Worm (Caenorhabditis elegans) whole organism, midembryonic: Measurements from ENCODE around the gene grl-12.

Experiments
- T22C8.4 ChIP-seq: fragments of 200-800 bp; sonication (Bioruptor generic); IDR thresholded peaks from 2 replicates; pipeline ENCODE4 v1.3.6; 2022; ENCODE audit warnings: missing genetic modification characterization, missing compliant biosample characterization
- cog-1 ChIP-seq: sonication (generic microtip); optimal IDR thresholded peaks from 2 replicates; lab custom pipeline; 2016; ENCODE audit warnings: missing genetic modification characterization, missing compliant biosample characterization
- flt-1 ChIP-seq: fragments of 200-800 bp; sonication (Bioruptor generic); IDR thresholded peaks from 2 replicates; pipeline ENCODE4 v1.3.6; 2022; ENCODE audit warnings: missing genetic modification characterization, missing compliant biosample characterization
- klf-2 ChIP-seq: fragments of 200-800 bp; sonication (Bioruptor generic); conservative IDR thresholded peaks from 2 replicates; pipeline ENCODE4 v1.3.6; 2022; ENCODE audit warnings: missing genetic modification reagents, missing genetic modification characterization, missing compliant biosample characterization
- med-1 ChIP-seq: sonication (generic microtip); optimal IDR thresholded peaks from 2 replicates; lab custom pipeline; 2017; ENCODE audit warnings: missing genetic modification characterization, mild to moderate bottlenecking, missing compliant biosample characterization, antibody characterized with exemption, missing genetic modification reagents; ENCODE audit not compliant: insufficient read depth
- ref-1 ChIP-seq: fragments of 200-800 bp; sonication (Bioruptor generic); conservative IDR thresholded peaks from 2 replicates; pipeline ENCODE4 v1.3.6; 2022; ENCODE audit warnings: missing genetic modification reagents, missing genetic modification characterization, missing compliant biosample characterization
- tab-1 ChIP-seq: fragments of 200-800 bp; sonication (Bioruptor generic); IDR thresholded peaks from 2 replicates; pipeline ENCODE4 v1.3.6; 2022; ENCODE audit warnings: missing genetic modification characterization, missing compliant biosample characterization
- ztf-23 ChIP-seq: fragments of 200-800 bp; sonication (Bioruptor generic); IDR thresholded peaks from 2 replicates; pipeline ENCODE4 v1.3.6; 2022; ENCODE audit warnings: missing genetic modification reagents, missing genetic modification characterization, missing compliant biosample characterization
- ztf-29 ChIP-seq: fragments of 200-800 bp; sonication (Bioruptor generic); IDR thresholded peaks from 2 replicates; pipeline ENCODE4 v1.3.6; 2022; ENCODE audit warnings: missing genetic modification reagents, missing genetic modification characterization, missing compliant biosample characterization

grl-12 gene

DNA sequence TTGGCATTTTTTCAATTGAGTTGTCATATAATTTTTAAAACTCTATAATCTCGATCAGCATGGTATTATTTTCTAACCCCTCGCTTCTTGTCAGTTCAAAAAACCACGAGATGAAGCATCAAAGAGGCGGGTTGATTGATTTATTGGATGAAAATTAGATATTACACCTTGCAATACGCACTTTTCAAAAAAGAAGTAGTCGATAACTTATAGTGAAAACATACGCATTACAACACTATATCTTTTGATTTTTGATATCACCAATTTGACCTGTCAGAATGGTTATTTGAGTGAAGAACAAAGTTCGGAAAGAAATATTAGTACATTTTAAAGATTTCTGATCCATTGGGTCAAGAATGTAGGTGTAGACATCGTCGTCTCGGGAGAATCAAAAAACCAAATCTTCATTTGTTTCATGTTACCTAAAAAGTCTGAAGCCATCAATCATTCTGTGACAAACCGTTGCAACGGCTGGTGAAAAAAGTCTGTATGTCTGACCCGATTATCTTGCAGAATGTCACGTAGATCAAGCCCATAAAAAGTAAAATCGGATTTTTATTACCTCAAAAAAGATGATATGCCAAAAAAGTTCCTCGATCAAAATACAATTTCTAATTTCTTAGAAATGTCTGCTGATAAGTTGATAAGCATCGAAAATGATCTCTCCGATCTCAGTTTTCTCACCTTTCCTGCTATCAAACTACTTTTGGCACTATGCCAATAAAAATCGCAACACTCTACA lies 16.4 kb upstream of the grl-12 start:
- TF ChIP-seq tab-1 (GFP tag; lab: Robert Waterston, UW) (no peak), med-1 (GFP tag; lab: Kevin White, UChicago) (no peak), ref-1 (GFP tag; lab: Robert Waterston, UW) (no peak), ztf-29 (GFP tag; lab: Robert Waterston, UW) (no peak), ztf-23 (GFP tag; lab: Robert Waterston, UW) (no peak)

DNA sequence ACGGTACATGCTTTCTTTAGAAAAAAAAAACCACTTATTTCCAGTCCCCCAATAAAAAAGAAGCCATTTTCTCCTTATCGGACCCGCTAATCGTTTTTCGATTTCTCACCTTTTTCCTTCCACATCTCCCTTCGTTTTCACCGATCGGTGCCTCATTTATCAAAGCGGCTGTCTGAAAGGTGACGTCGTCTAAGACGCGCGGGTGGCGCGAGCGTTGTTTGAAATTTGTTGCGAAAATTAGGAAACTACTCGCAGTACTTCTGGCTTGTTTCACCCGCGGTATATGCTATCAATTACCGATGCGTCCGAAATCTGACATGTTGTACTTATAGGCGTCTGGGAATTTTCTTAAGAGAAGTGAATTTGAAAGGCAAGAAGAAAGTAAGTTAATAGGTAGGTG lies 15.4 kb upstream of the grl-12 start:
- TF ChIP-seq cog-1 (tag; lab: Kevin White, UChicago) (no peak), tab-1 (GFP tag; lab: Robert Waterston, UW) (no peak), klf-2 (GFP tag; lab: Robert Waterston, UW) (no peak), ref-1 (GFP tag; lab: Robert Waterston, UW) (no peak), flt-1 (GFP tag; lab: Robert Waterston, UW) (no peak), ztf-29 (GFP tag; lab: Robert Waterston, UW) (no peak), T22C8.4 (GFP tag; lab: Robert Waterston, UW) (no peak)

DNA sequence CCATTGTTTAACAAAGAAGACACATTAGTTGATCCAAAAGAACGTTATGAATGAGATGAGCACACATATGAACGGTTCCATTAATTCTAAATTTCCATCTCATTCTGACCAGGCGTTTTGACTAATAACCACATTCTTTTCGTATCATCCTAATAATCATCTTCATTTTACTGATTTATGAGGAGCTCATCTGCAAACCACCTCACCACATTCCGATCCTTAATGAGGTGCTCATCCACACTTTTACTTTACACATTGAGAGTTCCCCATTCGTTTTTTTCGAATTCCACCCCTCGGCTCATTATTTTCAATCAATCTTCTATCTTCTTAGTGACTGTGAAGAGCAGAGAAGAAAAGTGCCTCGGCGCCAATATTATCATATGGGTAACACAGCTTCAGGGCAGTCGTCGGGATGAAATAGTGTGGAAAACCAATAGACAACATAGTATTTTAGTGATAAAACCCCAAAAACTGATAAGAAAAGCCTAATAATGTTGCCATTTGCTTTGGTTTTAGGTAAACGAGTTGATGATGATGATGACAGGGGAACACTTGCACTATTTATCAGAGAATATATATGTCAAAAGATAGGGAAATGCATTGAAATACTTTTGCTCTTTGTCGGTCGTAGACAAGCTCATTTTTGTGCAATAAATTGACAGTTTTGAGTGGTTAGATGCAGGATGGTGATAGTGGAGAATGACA lies 14.4 kb upstream of the grl-12 start:
- TF ChIP-seq T22C8.4 (GFP tag; lab: Robert Waterston, UW) (no peak), flt-1 (GFP tag; lab: Robert Waterston, UW) (no peak), ref-1 (GFP tag; lab: Robert Waterston, UW) (no peak), med-1 (GFP tag; lab: Kevin White, UChicago) (no peak), ztf-23 (GFP tag; lab: Robert Waterston, UW) (no peak), cog-1 (tag; lab: Kevin White, UChicago) (no peak), klf-2 (GFP tag; lab: Robert Waterston, UW) (no peak), tab-1 (GFP tag; lab: Robert Waterston, UW) (no peak), ztf-29 (GFP tag; lab: Robert Waterston, UW) (no peak)

DNA sequence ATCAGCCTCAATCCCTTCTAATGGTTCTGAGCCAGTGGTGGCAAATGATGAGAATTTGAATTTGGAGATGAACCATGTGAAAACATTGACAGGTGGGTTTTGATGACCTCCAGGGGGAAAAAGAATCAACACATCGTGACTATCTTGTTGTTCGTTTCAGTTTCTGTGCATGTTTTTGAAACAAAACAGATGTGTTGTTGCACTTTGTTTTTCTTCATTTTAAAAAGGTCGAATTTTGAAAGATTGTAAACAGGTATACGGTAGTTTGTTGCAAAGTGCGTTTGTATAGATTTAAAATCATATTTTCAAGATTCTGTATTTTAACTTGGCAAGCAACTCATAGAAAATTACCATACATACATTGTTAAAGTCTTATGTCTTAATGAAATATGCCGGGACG lies 13.6 kb upstream of the grl-12 start:
- no peak for TF ChIP-seq med-1 (GFP tag; lab: Kevin White, UChicago)
- no peak for TF ChIP-seq ztf-23 (GFP tag; lab: Robert Waterston, UW)
- TF ChIP-seq cog-1 (tag; lab: Kevin White, UChicago), result no peak
- TF ChIP-seq ref-1 (GFP tag; lab: Robert Waterston, UW), result no peak
- TF ChIP-seq flt-1 (GFP tag; lab: Robert Waterston, UW), result no peak
- TF ChIP-seq klf-2 (GFP tag; lab: Robert Waterston, UW), result no peak
- TF ChIP-seq ztf-29 (GFP tag; lab: Robert Waterston, UW), result no peak
- TF ChIP-seq tab-1 (GFP tag; lab: Robert Waterston, UW), result no peak
- TF ChIP-seq T22C8.4 (GFP tag; lab: Robert Waterston, UW), result no peak

DNA sequence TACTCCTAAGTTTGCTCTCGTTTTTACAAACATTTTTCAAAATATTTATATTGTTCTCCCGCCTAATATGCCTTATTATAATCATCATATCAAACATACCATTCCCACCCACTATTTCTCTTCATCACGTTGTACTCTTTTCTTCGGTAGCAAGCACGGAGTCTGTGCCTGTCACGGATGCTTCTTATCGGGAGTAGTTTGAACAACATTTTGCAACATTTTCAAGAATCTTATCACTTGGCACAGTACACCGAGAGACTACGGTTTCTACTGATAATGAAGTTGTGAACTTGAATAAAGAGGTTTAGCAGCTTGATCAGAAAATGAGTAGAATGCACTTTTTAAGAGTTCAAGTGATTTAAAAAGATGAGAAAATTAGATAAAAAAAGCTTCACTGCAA lies 11.4 kb upstream of the grl-12 start:
- TF ChIP-seq ref-1 (GFP tag; lab: Robert Waterston, UW) (no peak), klf-2 (GFP tag; lab: Robert Waterston, UW) (no peak), ztf-23 (GFP tag; lab: Robert Waterston, UW) (no peak), cog-1 (tag; lab: Kevin White, UChicago) (no peak), T22C8.4 (GFP tag; lab: Robert Waterston, UW) (no peak), tab-1 (GFP tag; lab: Robert Waterston, UW) (no peak), flt-1 (GFP tag; lab: Robert Waterston, UW) (no peak), med-1 (GFP tag; lab: Kevin White, UChicago) (no peak)

DNA sequence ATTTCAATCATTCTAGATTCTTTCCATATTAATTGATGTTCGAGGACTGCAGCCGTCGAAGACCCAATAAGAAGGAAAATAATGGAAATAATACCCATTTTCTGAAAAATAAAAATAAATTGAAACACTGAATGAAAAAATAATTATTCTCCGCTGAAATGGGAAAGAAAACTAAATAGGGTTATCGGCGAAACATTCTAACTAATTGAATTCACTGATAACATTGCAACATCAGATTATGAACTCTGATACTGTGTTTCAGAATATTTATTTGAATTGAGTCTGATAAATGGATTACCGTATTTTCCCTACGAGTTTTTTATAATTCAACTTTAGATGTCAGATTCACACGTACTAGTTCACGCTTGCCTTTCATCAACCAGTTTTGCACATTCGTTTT lies 6.3 kb upstream of the grl-12 start, which contains the start of gene asp-13:
TSS of gene asp-13 (minus strand) at position 101 of the 400 bp plus-strand sequence.
- TF ChIP-seq med-1 (GFP tag; lab: Kevin White, UChicago), result no peak

DNA sequence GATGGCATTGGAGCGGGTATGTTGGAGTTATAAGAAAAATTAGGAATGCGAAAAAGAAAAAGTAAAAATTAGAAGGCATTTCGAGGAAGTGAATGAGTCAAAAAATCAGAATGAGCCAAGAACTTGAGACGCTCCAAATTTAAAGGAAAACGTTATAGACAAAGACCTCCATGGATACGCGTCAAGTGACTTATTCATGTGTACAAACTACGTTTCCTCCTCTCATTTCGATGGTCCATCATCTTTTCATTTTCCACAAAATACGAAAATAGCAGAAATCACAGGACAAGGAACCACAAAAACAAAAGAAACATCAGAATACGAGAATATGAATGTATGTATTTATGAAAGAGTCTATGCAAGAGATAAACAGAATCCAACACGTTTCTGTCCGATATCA lies 4.5 kb upstream of the grl-12 start, which contains the start of gene F28A12.3:
TSS of gene F28A12.3 (minus strand) at position 101 of the 400 bp plus-strand sequence.
- TF ChIP-seq flt-1 (GFP tag; lab: Robert Waterston, UW) (no peak), ztf-23 (GFP tag; lab: Robert Waterston, UW) (no peak), ref-1 (GFP tag; lab: Robert Waterston, UW) (no peak), T22C8.4 (GFP tag; lab: Robert Waterston, UW) (no peak), cog-1 (tag; lab: Kevin White, UChicago) (no peak), ztf-29 (GFP tag; lab: Robert Waterston, UW) (no peak), tab-1 (GFP tag; lab: Robert Waterston, UW) (no peak), klf-2 (GFP tag; lab: Robert Waterston, UW) (no peak)

DNA sequence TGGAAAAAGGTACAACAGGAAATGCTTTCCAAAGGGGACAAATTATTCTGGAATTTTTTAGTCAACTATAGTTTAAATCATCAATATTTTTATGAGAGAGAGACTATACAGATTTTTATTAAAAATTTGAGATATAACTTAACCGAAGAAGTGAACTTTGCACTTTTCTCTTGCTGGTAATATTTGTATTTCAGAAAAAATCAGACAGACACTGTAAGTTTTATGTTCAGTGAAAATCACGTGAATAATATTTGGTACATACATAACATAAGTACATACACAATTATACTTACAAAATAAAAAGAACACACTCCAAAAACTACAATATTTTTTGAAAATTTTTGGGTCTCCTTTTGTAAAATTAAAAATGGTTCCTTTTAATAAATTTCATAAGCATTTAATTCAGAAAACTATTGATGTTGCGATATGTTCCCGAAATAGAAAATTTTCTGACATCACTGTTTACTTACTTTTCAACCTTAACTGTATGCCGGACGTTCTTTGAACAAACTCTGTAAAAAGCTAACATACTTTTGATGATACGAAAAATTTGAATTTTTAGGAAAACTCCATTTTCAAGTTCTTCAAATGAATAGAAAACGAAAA lies 962 bp upstream of the grl-12 start, which contains the start of the genes F28A12.10 and acd-4:
TSS of gene F28A12.10 (minus strand) at position 101 of the 606 bp plus-strand sequence.
TSS of gene acd-4 (plus strand) at position 556 of the 606 bp plus-strand sequence.
- TF ChIP-seq flt-1 (GFP tag; lab: Robert Waterston, UW), result no peak
- no peak for TF ChIP-seq med-1 (GFP tag; lab: Kevin White, UChicago)
- no peak for TF ChIP-seq T22C8.4 (GFP tag; lab: Robert Waterston, UW)
- no peak for TF ChIP-seq tab-1 (GFP tag; lab: Robert Waterston, UW)
- no peak for TF ChIP-seq ztf-23 (GFP tag; lab: Robert Waterston, UW)
- no peak for TF ChIP-seq ztf-29 (GFP tag; lab: Robert Waterston, UW)
